Worm (Caenorhabditis elegans) whole organism, L2 larva: ENCODE results near the gene srx-134.

Experiments used
- fos-1 ChIP-seq: fragments of 150-350 bp; optimal IDR thresholded peaks from 2 replicates; lab custom pipeline; 2014; ENCODE audit warnings: missing biosample characterization, missing genetic modification characterization
- lsy-2 ChIP-seq, 2 experiments: fragments of 150-350 bp in 1 of 2; sonication (generic microtip) in 1 of 2; optimal IDR thresholded peaks; 2 replicates each; lab custom pipeline; 2014 to 2017; ENCODE audit warnings: missing biosample characterization in 2 of 2, missing genetic modification characterization in 2 of 2
- nhr-11 ChIP-seq: fragments of 150-350 bp; optimal IDR thresholded peaks from 2 replicates; lab custom pipeline; 2014; ENCODE audit warnings: missing biosample characterization, missing genetic modification characterization
- ztf-4 ChIP-seq: fragments of 150-350 bp; optimal IDR thresholded peaks from 2 replicates; lab custom pipeline; 2014; ENCODE audit warnings: missing biosample characterization, missing genetic modification characterization

- no peak for TF ChIP-seq lsy-2 (tag; optimal IDR thresholded peaks at IDR 0.05; lab: Kevin White, UChicago)
- peak; percentile 5 for TF ChIP-seq fos-1 (tag; lab: Kevin White, UChicago)
- no peak for TF ChIP-seq nhr-11 (tag; lab: Kevin White, UChicago)
- TF ChIP-seq ztf-4, result no peak
These were observed 42.1 kb upstream of the srx-134 start, which contains the start of gene cyp-35C1 for ce11 chrV:13898356-13898755.
